Fruit fly (Drosophila melanogaster): ENCODE results near the gene CG2750.

The CG2750 gene

DNA sequence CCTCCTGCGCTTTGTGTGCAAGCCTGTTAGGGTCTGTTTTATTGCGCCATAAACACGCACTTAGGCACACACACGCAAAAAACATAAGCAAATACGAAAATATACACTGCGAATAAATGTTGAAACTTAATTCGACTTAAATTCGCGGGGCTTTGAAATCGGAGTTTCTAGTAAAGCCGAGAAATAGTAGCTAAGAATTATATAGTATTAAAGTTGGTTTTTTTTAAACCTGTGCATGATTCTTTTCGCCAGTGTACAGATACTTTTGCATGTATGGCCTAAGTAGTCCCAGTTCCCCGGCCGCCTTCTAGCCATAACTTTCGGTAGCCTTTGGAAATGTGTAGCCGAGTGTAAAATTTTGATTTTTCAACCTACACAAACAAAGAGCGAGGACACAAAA lies 22.6 kb upstream of the CG2750 start (continued):
- TF ChIP-seq pnt (GFP tag; optimal IDR thresholded peaks at IDR 0.05) (no peak), CHES-1-like (GFP tag; optimal IDR thresholded peaks at IDR 0.05) (no peak), hb (GFP tag; IDR thresholded peaks at IDR 0.05; ENCODE audit: partially characterized antibody) (no peak), eyg (GFP tag; optimal IDR thresholded peaks at IDR 0.05) (no peak), Gsc (GFP tag; IDR thresholded peaks at IDR 0.05) (no peak), jing (GFP tag; optimal IDR thresholded peaks at IDR 0.05) (no peak), seq (GFP tag; IDR thresholded peaks at IDR 0.05) (no peak), CG15696 (tag; optimal IDR thresholded peaks at IDR 0.05) (no peak), CG2678 (tag; optimal IDR thresholded peaks at IDR 0.05) (peak; percentile 27), Ets65A (GFP tag) (peak; percentile 90), Dll (GFP tag; IDR thresholded peaks at IDR 0.05; ENCODE audit: partially characterized antibody) (no peak), Hmr (GFP tag; optimal IDR thresholded peaks at IDR 0.05) (peak; percentile 25), CG13775 (GFP tag; optimal IDR thresholded peaks at IDR 0.05) (no peak), grau (tag; optimal IDR thresholded peaks at IDR 0.05) (peak; percentile 14), slbo (GFP tag; IDR thresholded peaks at IDR 0.05) (peak; percentile 42; the same call in 1 of the 2 replicates), CG7556 (GFP tag; optimal IDR thresholded peaks at IDR 0.05) (peak; percentile 12), CG12769 (tag; optimal IDR thresholded peaks at IDR 0.05) (peak; percentile 11), Sox102F (GFP tag; optimal IDR thresholded peaks at IDR 0.05) (peak; percentile 19), cwo (GFP tag; optimal IDR thresholded peaks at IDR 0.05) (peak; percentile 10), CG7839 (tag; optimal IDR thresholded peaks at IDR 0.05) (peak; percentile 39), Bgb (GFP tag; IDR thresholded peaks at IDR 0.05; ENCODE audit: partially characterized antibody) (no peak), cg (GFP tag; optimal IDR thresholded peaks at IDR 0.05) (no peak), CG8290 (GFP tag; optimal IDR thresholded peaks at IDR 0.05) (no peak), CG8290 (tag; optimal IDR thresholded peaks at IDR 0.05) (no peak), CG11695 (GFP tag; IDR thresholded peaks at IDR 0.05) (no peak), dm (GFP tag; optimal IDR thresholded peaks at IDR 0.05) (no peak), fu2 (GFP tag; optimal IDR thresholded peaks at IDR 0.05) (no peak), CG16815 (GFP tag; optimal IDR thresholded peaks at IDR 0.05) (no peak), da (GFP tag; optimal IDR thresholded peaks at IDR 0.05) (no peak), CG15073 (GFP tag; optimal IDR thresholded peaks at IDR 0.05) (no peak), toy (GFP tag; IDR thresholded peaks at IDR 0.05) (no peak), sens (GFP tag) (peak; percentile 55), org-1 (GFP tag; optimal IDR thresholded peaks at IDR 0.05) (no peak), D19B (GFP tag; optimal IDR thresholded peaks at IDR 0.05) (no peak), CG9932 (GFP tag; IDR thresholded peaks at IDR 0.05) (0 out of 2 replicates have a peak, but pooled peaks have one; percentile 31), zfh2 (GFP tag; optimal IDR thresholded peaks at IDR 0.05) (no peak), klu (GFP tag; IDR thresholded peaks at IDR 0.05) (no peak), CG2120 (GFP tag; optimal IDR thresholded peaks at IDR 0.05) (peak; percentile 56), abd-A (tag; optimal IDR thresholded peaks at IDR 0.05) (peak; percentile 32), Tbp (GFP tag; optimal IDR thresholded peaks at IDR 0.05) (no peak), CG15601 (tag; optimal IDR thresholded peaks at IDR 0.05) (no peak), pan (optimal IDR thresholded peaks at IDR 0.05) (no peak), pan (GFP tag; optimal IDR thresholded peaks at IDR 0.05 in 1 of 2, IDR thresholded peaks at IDR 0.05 in 1 of 2) (no peak), CG10462 (GFP tag; optimal IDR thresholded peaks at IDR 0.05) (no peak), CG10959 (GFP tag; IDR thresholded peaks at IDR 0.05) (no peak), dmrt99B (tag; optimal IDR thresholded peaks at IDR 0.05) (peak; percentile 10), PHDP (tag; optimal IDR thresholded peaks at IDR 0.05) (peak; percentile 3), CG2889 (GFP tag; IDR thresholded peaks at IDR 0.05) (0 out of 3 replicates have a peak, but pooled peaks have one; percentile 26), CG10366 (GFP tag; IDR thresholded peaks at IDR 0.05) (no peak), CG11504 (tag; optimal IDR thresholded peaks at IDR 0.05) (peak; percentile 40), CG17829 (tag; optimal IDR thresholded peaks at IDR 0.05) (no peak), ash1 (GFP tag; optimal IDR thresholded peaks at IDR 0.05) (no peak)

All from whole organism, embryonic.